Worm (Caenorhabditis elegans) whole organism, L1 larva: ENCODE results near the gene Y56A3A.30.

Source experiments
- C16A3.4 ChIP-seq: fragments of 150-350 bp; optimal IDR thresholded peaks from 2 replicates; lab custom pipeline; 2014; ENCODE audit warnings: missing biosample characterization, missing genetic modification characterization
- C34B4.2 ChIP-seq: sonication (generic microtip); optimal IDR thresholded peaks from 2 replicates; lab custom pipeline; 2017; ENCODE audit warnings: mild to moderate bottlenecking, missing genetic modification characterization, missing compliant biosample characterization
- ama-1 ChIP-seq: fragments of 150-350 bp; optimal IDR thresholded peaks from 2 replicates; lab custom pipeline; 2014
- blmp-1 ChIP-seq: fragments of 150-350 bp; optimal IDR thresholded peaks from 2 replicates; lab custom pipeline; 2014; ENCODE audit warnings: missing biosample characterization, missing genetic modification characterization
- ceh-63 ChIP-seq: fragments of 200-800 bp; sonication (Bioruptor generic); optimal IDR thresholded peaks from 2 replicates; lab custom pipeline; 2018; ENCODE audit warnings: mild to moderate bottlenecking, missing genetic modification characterization, missing compliant biosample characterization
- ceh-88 ChIP-seq: fragments of 200-800 bp; sonication (Bioruptor generic); IDR thresholded peaks from 2 replicates; pipeline ENCODE4 v1.3.6; 2022; ENCODE audit warnings: missing genetic modification characterization, missing compliant biosample characterization
- dpl-1 ChIP-seq, 3 experiments: fragments of 150-350 bp in 2 of 3; sonication (generic microtip) in 1 of 3; optimal IDR thresholded peaks; 2 replicates each; lab custom pipeline; 2014 to 2017; ENCODE audit warnings: missing biosample characterization in 3 of 3, missing genetic modification characterization in 3 of 3, missing genetic modification reagents in 3 of 3
- dsc-1 ChIP-seq: sonication (generic microtip); optimal IDR thresholded peaks from 2 replicates; lab custom pipeline; 2016; ENCODE audit warnings: mild to moderate bottlenecking, missing genetic modification characterization, missing compliant biosample characterization
- efl-1 ChIP-seq, 4 experiments: fragments of 150-350 bp; optimal IDR thresholded peaks in 3 of 4; peaks in 1 of 4; 1 replicate in 1 of 4; 2 replicates in 3 of 4; lab custom pipeline; 2014; ENCODE audit warnings: missing biosample characterization in 2 of 4, missing genetic modification characterization in 2 of 4, missing genetic modification reagents in 2 of 4
- egl-13 ChIP-seq: sonication (generic microtip); optimal IDR thresholded peaks from 2 replicates; lab custom pipeline; 2016; ENCODE audit warnings: missing genotype, missing genetic modification reagents, missing genetic modification characterization, missing compliant biosample characterization
- elt-3 ChIP-seq, 6 experiments: fragments of 150-350 bp in 1 of 6; sonication (generic microtip); optimal IDR thresholded peaks; 2 replicates each; lab custom pipeline; 2017 to 2018; ENCODE audit warnings: missing biosample characterization in 6 of 6, missing genetic modification characterization in 6 of 6, inconsistent platforms in 1 of 6
- ets-5 ChIP-seq: fragments of 200-800 bp; sonication (Bioruptor generic); IDR thresholded peaks from 2 replicates; pipeline ENCODE4 v1.3.6; 2022; ENCODE audit warnings: missing genetic modification characterization, missing compliant biosample characterization
- fkh-8 ChIP-seq: sonication (generic microtip); optimal IDR thresholded peaks from 2 replicates; lab custom pipeline; 2016; ENCODE audit warnings: mild to moderate bottlenecking, missing genetic modification characterization, missing compliant biosample characterization
- fos-1 ChIP-seq: fragments of 150-350 bp; optimal IDR thresholded peaks from 2 replicates; lab custom pipeline; 2014; ENCODE audit warnings: missing biosample characterization, missing genetic modification characterization
- hlh-17 ChIP-seq: fragments of 200-800 bp; sonication (Bioruptor generic); optimal IDR thresholded peaks from 2 replicates; lab custom pipeline; 2018; ENCODE audit warnings: missing genetic modification characterization, mild to moderate bottlenecking, missing compliant biosample characterization, moderate library complexity, borderline replicate concordance
- jun-1 ChIP-seq: fragments of 150-350 bp; optimal IDR thresholded peaks from 2 replicates; lab custom pipeline; 2014; ENCODE audit warnings: missing biosample characterization, missing genetic modification reagents, missing genetic modification characterization
- lin-13 ChIP-seq: fragments of 150-350 bp; optimal IDR thresholded peaks from 2 replicates; lab custom pipeline; 2014; ENCODE audit warnings: missing biosample characterization, missing genetic modification reagents, missing genetic modification characterization
- lin-14 ChIP-seq: fragments of 200-800 bp; sonication (Bioruptor generic); optimal IDR thresholded peaks from 2 replicates; lab custom pipeline; 2018; ENCODE audit warnings: mild to moderate bottlenecking, missing genetic modification characterization, moderate library complexity, missing compliant biosample characterization
- lin-15B ChIP-seq: fragments of 150-350 bp; sonication (generic microtip); optimal IDR thresholded peaks from 3 replicates; lab custom pipeline; 2014; ENCODE audit warnings: missing biosample characterization, missing genetic modification characterization
- lin-35 ChIP-seq, 2 experiments: fragments of 150-350 bp; optimal IDR thresholded peaks; 2 replicates each; lab custom pipeline; 2014; ENCODE audit warnings: missing biosample characterization in 2 of 2, missing genetic modification characterization in 2 of 2, missing genetic modification reagents in 2 of 2
- lsy-2 ChIP-seq, 2 experiments: fragments of 150-350 bp; optimal IDR thresholded peaks; 2 replicates each; lab custom pipeline; 2014; ENCODE audit warnings: missing biosample characterization in 2 of 2, missing genetic modification characterization in 2 of 2
- mdl-1 ChIP-seq, 2 experiments: fragments of 150-350 bp; optimal IDR thresholded peaks; 2 replicates each; lab custom pipeline; 2014 to 2017; ENCODE audit warnings: missing biosample characterization in 2 of 2, missing genetic modification characterization in 2 of 2, inconsistent platforms in 1 of 2
- mep-1 ChIP-seq: fragments of 150-350 bp; optimal IDR thresholded peaks from 2 replicates; lab custom pipeline; 2014; ENCODE audit warnings: missing biosample characterization, missing genetic modification characterization
- nhr-20 ChIP-seq: sonication (generic microtip); optimal IDR thresholded peaks from 2 replicates; lab custom pipeline; 2016; ENCODE audit warnings: mild to moderate bottlenecking, missing genetic modification characterization, missing compliant biosample characterization
- nhr-237 ChIP-seq: fragments of 150-350 bp; optimal IDR thresholded peaks from 2 replicates; lab custom pipeline; 2014; ENCODE audit warnings: missing biosample characterization, missing genetic modification characterization
- nhr-47 ChIP-seq: sonication (generic microtip); optimal IDR thresholded peaks from 2 replicates; lab custom pipeline; 2016; ENCODE audit warnings: mild to moderate bottlenecking, missing genetic modification characterization, moderate library complexity, missing compliant biosample characterization
- nhr-71 ChIP-seq: sonication (generic microtip); optimal IDR thresholded peaks from 2 replicates; lab custom pipeline; 2016; ENCODE audit warnings: mild to moderate bottlenecking, missing genetic modification characterization, moderate library complexity, missing compliant biosample characterization
- nhr-76 ChIP-seq: sonication (generic microtip); optimal IDR thresholded peaks from 2 replicates; lab custom pipeline; 2017; ENCODE audit warnings: missing biosample characterization, missing genetic modification characterization
- nhr-85 ChIP-seq: sonication (generic microtip); peaks from one replicate; lab custom pipeline; 2016; ENCODE audit warnings: missing genetic modification characterization, inconsistent platforms, missing compliant biosample characterization
- nhr-90 ChIP-seq: sonication (generic microtip); optimal IDR thresholded peaks from 2 replicates; lab custom pipeline; 2016; ENCODE audit warnings: mild to moderate bottlenecking, missing genetic modification characterization, missing compliant biosample characterization; ENCODE audit not compliant: poor library complexity
- rnt-1 ChIP-seq: sonication (generic microtip); optimal IDR thresholded peaks from 2 replicates; lab custom pipeline; 2016; ENCODE audit warnings: mild to moderate bottlenecking, missing genetic modification characterization, moderate library complexity, missing compliant biosample characterization
- skn-1 ChIP-seq: fragments of 150-350 bp; optimal IDR thresholded peaks from 2 replicates; lab custom pipeline; 2014; ENCODE audit warnings: missing biosample characterization, missing genetic modification characterization
- snu-23 ChIP-seq: sonication (generic microtip); optimal IDR thresholded peaks from 2 replicates; lab custom pipeline; 2016; ENCODE audit warnings: missing genetic modification characterization, missing compliant biosample characterization
- sptf-1 ChIP-seq: fragments of 150-350 bp; optimal IDR thresholded peaks from 2 replicates; lab custom pipeline; 2014; ENCODE audit warnings: missing biosample characterization, missing genetic modification characterization
- swsn-7 ChIP-seq: sonication (generic microtip); optimal IDR thresholded peaks from 2 replicates; lab custom pipeline; 2016; ENCODE audit warnings: missing genetic modification characterization, missing compliant biosample characterization
- tbx-2 ChIP-seq: sonication (generic microtip); optimal IDR thresholded peaks from 2 replicates; lab custom pipeline; 2016; ENCODE audit warnings: missing genetic modification characterization, missing compliant biosample characterization
- tlp-1 ChIP-seq: fragments of 150-350 bp; optimal IDR thresholded peaks from 2 replicates; lab custom pipeline; 2014; ENCODE audit warnings: missing biosample characterization, missing genetic modification characterization
- unc-98 ChIP-seq: fragments of 200-800 bp; sonication (Bioruptor generic); IDR thresholded peaks from 2 replicates; pipeline ENCODE4 v1.3.6; 2022; ENCODE audit warnings: missing genetic modification characterization, missing compliant biosample characterization
- vab-15 ChIP-seq: sonication (generic microtip); optimal IDR thresholded peaks from 2 replicates; lab custom pipeline; 2017; ENCODE audit warnings: missing genotype, mild to moderate bottlenecking, missing genetic modification characterization, missing compliant biosample characterization
- xbp-1 ChIP-seq: sonication (generic microtip); optimal IDR thresholded peaks from 2 replicates; lab custom pipeline; 2016; ENCODE audit warnings: missing genetic modification characterization, missing compliant biosample characterization
- ztf-11 ChIP-seq, 2 experiments: sonication (generic microtip); optimal IDR thresholded peaks; 2 replicates each; lab custom pipeline; 2016 to 2017; ENCODE audit warnings: missing genetic modification characterization in 2 of 2, missing biosample characterization in 1 of 2, missing compliant biosample characterization in 1 of 2
- ztf-4 ChIP-seq: fragments of 150-350 bp; optimal IDR thresholded peaks from 2 replicates; lab custom pipeline; 2014; ENCODE audit warnings: missing biosample characterization, missing genetic modification characterization

Gene Y56A3A.30

DNA sequence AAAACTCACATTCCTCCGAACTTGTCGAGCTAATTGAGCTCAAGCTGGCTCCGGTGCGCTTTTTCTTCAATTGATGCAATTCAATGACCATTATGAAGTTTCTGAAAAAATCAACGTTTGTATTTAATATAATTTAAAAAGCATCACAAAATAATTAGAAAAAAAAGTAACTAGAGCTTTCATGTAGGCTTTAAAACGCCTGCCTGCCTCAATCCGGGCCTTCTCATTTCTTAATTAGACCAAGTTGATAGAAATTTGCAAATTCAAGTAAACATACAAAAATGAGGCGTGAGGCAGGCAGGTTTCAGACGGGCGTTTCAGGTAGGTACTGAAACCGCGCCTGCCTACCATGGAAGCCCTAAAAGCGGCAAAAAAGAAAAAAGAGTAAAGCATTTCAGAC lies 24.0 kb upstream of the Y56A3A.30 start, which contains the start of gene Y56A3A.33:
Y56A3A.33 (minus strand) TSS at position 101 of the 400 bp plus-strand sequence.
- TF ChIP-seq elt-3 (tag; optimal IDR thresholded peaks at IDR 0.05; lab: Kevin White, UChicago) (no peak), ceh-88 (no peak), lsy-2 (tag; optimal IDR thresholded peaks at IDR 0.05; lab: Kevin White, UChicago) (no peak), lin-13 (GFP tag; lab: Kevin White, UChicago) (no peak), nhr-85 (tag; lab: Kevin White, UChicago) (no peak), tbx-2 (tag; lab: Kevin White, UChicago) (no peak), fkh-8 (tag; lab: Kevin White, UChicago) (no peak), nhr-47 (no peak), nhr-76 (no peak), mdl-1 (tag; optimal IDR thresholded peaks at IDR 0.05; lab: Kevin White, UChicago) (no peak), efl-1 (optimal IDR thresholded peaks at IDR 0.05; lab: Kevin White, UChicago) (no peak), efl-1 (GFP tag; optimal IDR thresholded peaks at IDR 0.05 in 1 of 2; lab: Kevin White, UChicago) (no peak)

ce11 chrIII:11999543-11999942 lies 20.7 kb upstream of the Y56A3A.30 start:
- TF ChIP-seq C34B4.2 (no peak), nhr-90 (no peak), swsn-7 (no peak), ets-5 (GFP tag; lab: Robert Waterston, UW) (no peak)

ce11 chrIII:11995783-11996182 lies 16.9 kb upstream of the Y56A3A.30 start:
- TF ChIP-seq nhr-76: no peak
- no peak for TF ChIP-seq ceh-63
- TF ChIP-seq lin-15B: no peak
- TF ChIP-seq lsy-2 (tag; optimal IDR thresholded peaks at IDR 0.05; lab: Kevin White, UChicago): no peak
- no peak for TF ChIP-seq fos-1 (tag; lab: Kevin White, UChicago)
- no peak for TF ChIP-seq lin-14 (GFP tag; lab: Kevin White, UChicago)
- TF ChIP-seq nhr-85 (tag; lab: Kevin White, UChicago): no peak
- TF ChIP-seq mep-1 (tag; lab: Kevin White, UChicago): no peak
- TF ChIP-seq egl-13 (tag; lab: Kevin White, UChicago): no peak
- TF ChIP-seq vab-15 (tag; lab: Kevin White, UChicago): no peak
- no peak for TF ChIP-seq ztf-4 (tag; lab: Kevin White, UChicago)
- no peak for TF ChIP-seq unc-98 (GFP tag; lab: Robert Waterston, UW)
- TF ChIP-seq rnt-1 (tag; lab: Kevin White, UChicago): no peak
- TF ChIP-seq hlh-17 (GFP tag; lab: Kevin White, UChicago): no peak
- no peak for TF ChIP-seq dsc-1
- no peak for TF ChIP-seq nhr-237 (tag; lab: Kevin White, UChicago)
- TF ChIP-seq nhr-71 (tag; lab: Kevin White, UChicago): no peak

DNA sequence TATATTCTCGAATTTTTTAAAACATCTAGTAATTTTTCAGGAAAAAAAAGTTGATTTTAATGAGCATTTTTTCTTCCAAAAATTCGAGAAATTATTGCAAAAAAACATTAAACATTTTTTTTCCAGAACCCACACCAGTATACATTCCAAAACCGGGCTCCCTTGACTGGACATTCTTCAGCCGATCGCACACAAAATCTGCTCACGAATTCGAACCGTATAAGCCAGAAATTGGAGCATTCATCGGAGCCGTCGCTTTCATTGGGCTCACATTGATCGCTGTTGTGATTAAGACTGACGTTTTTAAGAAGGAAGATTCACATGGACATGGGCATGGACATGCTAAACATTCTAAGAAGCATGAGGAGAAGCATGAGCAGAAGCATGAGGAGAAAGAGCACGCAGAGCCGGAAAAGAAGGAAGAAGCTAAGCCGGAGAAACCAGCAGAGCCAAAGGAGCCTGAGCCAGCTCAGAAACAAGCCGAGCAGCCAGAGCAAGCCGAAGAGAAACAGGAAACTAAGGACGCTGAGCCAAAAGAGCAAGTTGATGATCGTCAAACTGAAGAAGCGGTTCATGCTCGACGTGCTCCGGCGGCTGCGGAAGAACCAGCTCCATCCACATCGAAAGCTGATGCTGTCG lies 12.9 kb upstream of the Y56A3A.30 start:
- TF ChIP-seq skn-1 (tag; lab: Kevin White, UChicago) (no peak), blmp-1 (no peak), xbp-1 (no peak), egl-13 (tag; lab: Kevin White, UChicago) (no peak), mep-1 (tag; lab: Kevin White, UChicago) (no peak), dpl-1 (GFP tag; optimal IDR thresholded peaks at IDR 0.05; lab: Kevin White, UChicago) (no peak)

DNA sequence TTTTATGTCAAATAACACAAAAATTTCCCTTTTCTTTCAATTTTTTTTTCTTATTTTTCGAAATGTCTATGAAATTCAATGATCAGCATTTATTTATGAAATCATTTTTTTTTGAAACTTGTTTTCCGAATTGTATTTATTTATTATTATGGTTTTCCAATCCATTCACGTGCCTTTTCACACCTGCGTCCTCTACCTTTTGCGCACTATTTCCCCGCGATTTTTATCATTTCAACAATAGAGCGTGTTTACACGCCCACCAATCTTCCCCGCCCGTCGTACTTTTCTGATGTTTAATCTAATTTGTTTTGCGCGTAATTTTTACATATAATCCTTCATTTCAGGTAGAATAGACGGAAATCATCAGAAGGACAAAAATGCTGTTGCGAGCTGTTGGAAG lies 11.0 kb upstream of the Y56A3A.30 start, which contains the start of gene wah-1:
wah-1 (plus strand) TSS at position 345 of the 400 bp plus-strand sequence.
- TF ChIP-seq nhr-85 (tag; lab: Kevin White, UChicago) (peak; percentile 72), nhr-47 (peak; percentile 14), unc-98 (GFP tag; lab: Robert Waterston, UW) (no peak), blmp-1 (peak; percentile 66), dpl-1 (GFP tag; optimal IDR thresholded peaks at IDR 0.05; lab: Kevin White, UChicago) (peak; percentile 2 to 40 (median 29)), lin-35 (GFP tag; optimal IDR thresholded peaks at IDR 0.05; lab: Kevin White, UChicago) (peak in 1 of 2 experiments; percentile 71), nhr-71 (tag; lab: Kevin White, UChicago) (peak; percentile 41), elt-3 (tag; optimal IDR thresholded peaks at IDR 0.05; lab: Kevin White, UChicago) (peak in 1 of 6 experiments; percentile 77), nhr-20 (peak; percentile 54), sptf-1 (tag; lab: Kevin White, UChicago) (no peak), lsy-2 (tag; optimal IDR thresholded peaks at IDR 0.05; lab: Kevin White, UChicago) (peak; percentile 21 to 49), mep-1 (tag; lab: Kevin White, UChicago) (peak; percentile 51), mdl-1 (tag; optimal IDR thresholded peaks at IDR 0.05; lab: Kevin White, UChicago) (peak in 1 of 2 experiments; percentile 84), skn-1 (tag; lab: Kevin White, UChicago) (no peak), tlp-1 (tag; lab: Kevin White, UChicago) (no peak), lin-13 (GFP tag; lab: Kevin White, UChicago) (no peak), jun-1 (tag; lab: Kevin White, UChicago) (no peak), snu-23 (GFP tag; lab: Kevin White, UChicago) (peak; percentile 58), tbx-2 (tag; lab: Kevin White, UChicago) (peak; percentile 29), dsc-1 (no peak), C16A3.4 (tag; lab: Kevin White, UChicago) (peak; percentile 25), swsn-7 (peak; percentile 2), ama-1 (lab: Kevin White, UChicago) (no peak), ztf-11 (tag; optimal IDR thresholded peaks at IDR 0.05; lab: Kevin White, UChicago) (no peak)
